Fruit fly (Drosophila melanogaster) whole organism, prepupa: Measurements from ENCODE around the gene lark.
A peak's percentile ranks its signal among the peaks of the same experiment; 100 is the strongest.

Experiments
- CG10669 ChIP-seq: fragments of 200-800 bp; sonication (Bioruptor generic); optimal IDR thresholded peaks from 3 replicates; lab custom pipeline; 2018; ENCODE audit warnings: missing biosample characterization, mild to moderate bottlenecking, missing genetic modification characterization, moderate library complexity
- CG11762 ChIP-seq: fragments of 200-800 bp; sonication (Bioruptor generic); optimal IDR thresholded peaks from 3 replicates; lab custom pipeline; 2016; ENCODE audit warnings: missing biosample characterization, missing genetic modification characterization; ENCODE audit not compliant: insufficient read depth
- CG15336 ChIP-seq: fragments of 200-800 bp; sonication (Bioruptor generic); IDR thresholded peaks from 2 replicates; pipeline ENCODE4 v1.3.6; 2022; ENCODE audit warnings: missing biosample characterization, missing genetic modification characterization
- CG1621 ChIP-seq: fragments of 200-800 bp; sonication (Bioruptor generic); optimal IDR thresholded peaks from 3 replicates; lab custom pipeline; 2018; ENCODE audit warnings: missing biosample characterization, mild to moderate bottlenecking, missing genetic modification characterization
- CG16779 ChIP-seq: fragments of 200-800 bp; sonication (Bioruptor generic); optimal IDR thresholded peaks from 3 replicates; lab custom pipeline; 2017; ENCODE audit warnings: missing biosample characterization, mild to moderate bottlenecking, missing genetic modification characterization
- CG3032 ChIP-seq: fragments of 200-800 bp; optimal IDR thresholded peaks from 2 replicates; lab custom pipeline; 2019; ENCODE audit warnings: missing biosample characterization, mild to moderate bottlenecking, missing genetic modification characterization, moderate library complexity
- CG31627 ChIP-seq: fragments of 200-800 bp; sonication (Bioruptor generic); optimal IDR thresholded peaks from 3 replicates; lab custom pipeline; 2016; ENCODE audit warnings: missing biosample characterization, missing genetic modification characterization
- CG3919 ChIP-seq: fragments of 200-800 bp; sonication (Bioruptor generic); optimal IDR thresholded peaks from 3 replicates; lab custom pipeline; 2016; ENCODE audit warnings: missing biosample characterization, missing genetic modification characterization
- CG4318 ChIP-seq: fragments of 200-800 bp; sonication (Bioruptor generic); optimal IDR thresholded peaks from 3 replicates; lab custom pipeline; 2017; ENCODE audit warnings: missing biosample characterization, mild to moderate bottlenecking, missing genetic modification characterization
- CG6163 ChIP-seq: fragments of 200-800 bp; sonication (Bioruptor generic); IDR thresholded peaks from 3 replicates; pipeline ENCODE4 v1.3.6; 2022; ENCODE audit warnings: missing biosample characterization, missing genetic modification characterization
- CG6276 ChIP-seq: fragments of 200-800 bp; sonication (Bioruptor generic); optimal IDR thresholded peaks from 2 replicates; lab custom pipeline; 2017; ENCODE audit warnings: missing biosample characterization, mild to moderate bottlenecking, missing genetic modification characterization
- CG6808 ChIP-seq: fragments of 200-800 bp; sonication (Bioruptor generic); optimal IDR thresholded peaks from 3 replicates; lab custom pipeline; 2017; ENCODE audit warnings: missing biosample characterization, missing genetic modification characterization, mild to moderate bottlenecking, moderate library complexity, missing genetic modification reagents
- CG6854 ChIP-seq: fragments of 200-800 bp; sonication (Bioruptor generic); optimal IDR thresholded peaks from 2 replicates; lab custom pipeline; 2017; ENCODE audit warnings: missing biosample characterization, mild to moderate bottlenecking, missing genetic modification characterization
- CG8119 ChIP-seq: fragments of 200-800 bp; sonication (Bioruptor generic); IDR thresholded peaks from 3 replicates; pipeline ENCODE4 v1.3.6; 2022; ENCODE audit warnings: missing biosample characterization, missing genetic modification characterization
- CG8632 ChIP-seq: fragments of 200-800 bp; sonication (Bioruptor generic); optimal IDR thresholded peaks from 3 replicates; lab custom pipeline; 2016; ENCODE audit warnings: missing biosample characterization, missing genetic modification characterization
- Eip75B ChIP-seq: fragments of 200-800 bp; sonication (Bioruptor generic); optimal IDR thresholded peaks from 3 replicates; lab custom pipeline; 2016; ENCODE audit warnings: missing biosample characterization, missing genetic modification characterization
- Eip78C ChIP-seq: fragments of 200-800 bp; sonication (Bioruptor generic); peaks from one replicate; lab custom pipeline; 2016; ENCODE audit warnings: missing biosample characterization, missing genetic modification characterization
- Ets96B ChIP-seq: fragments of 200-800 bp; optimal IDR thresholded peaks from 2 replicates; lab custom pipeline; 2019; ENCODE audit warnings: missing biosample characterization, mild to moderate bottlenecking, missing genetic modification characterization, moderate library complexity
- Hr38 ChIP-seq: sonication (Bioruptor generic); optimal IDR thresholded peaks from 2 replicates; lab custom pipeline; 2016; ENCODE audit warnings: missing biosample characterization, missing genetic modification characterization
- Hr39 ChIP-seq: fragments of 200-800 bp; sonication (Bioruptor generic); optimal IDR thresholded peaks from 2 replicates; lab custom pipeline; 2016; ENCODE audit warnings: missing biosample characterization, missing genetic modification characterization
- Lpt ChIP-seq: fragments of 200-800 bp; sonication (Bioruptor generic); optimal IDR thresholded peaks from 3 replicates; lab custom pipeline; 2016; ENCODE audit warnings: missing biosample characterization, missing genetic modification characterization
- Met ChIP-seq: fragments of 200-800 bp; sonication (Bioruptor generic); optimal IDR thresholded peaks from 3 replicates; lab custom pipeline; 2016; ENCODE audit warnings: missing biosample characterization, missing genetic modification characterization
- OdsH ChIP-seq: fragments of 200-800 bp; sonication (Bioruptor generic); optimal IDR thresholded peaks from 3 replicates; lab custom pipeline; 2016; ENCODE audit warnings: missing biosample characterization, missing genetic modification characterization
- Sox102F ChIP-seq: fragments of 200-800 bp; sonication (Bioruptor generic); optimal IDR thresholded peaks from 2 replicates; lab custom pipeline; 2016; ENCODE audit warnings: missing biosample characterization, mild to moderate bottlenecking, missing genetic modification characterization
- Sox14 ChIP-seq: fragments of 200-800 bp; sonication (Bioruptor generic); optimal IDR thresholded peaks from 3 replicates; lab custom pipeline; 2016; ENCODE audit warnings: missing biosample characterization, missing genetic modification characterization
- achi ChIP-seq: fragments of 200-800 bp; sonication (Bioruptor generic); optimal IDR thresholded peaks from 3 replicates; lab custom pipeline; 2016; ENCODE audit warnings: missing biosample characterization, missing genetic modification characterization
- dac ChIP-seq: fragments of 200-800 bp; sonication (Bioruptor generic); optimal IDR thresholded peaks from 2 replicates; lab custom pipeline; 2017; ENCODE audit warnings: missing biosample characterization, mild to moderate bottlenecking, missing genetic modification characterization
- dsx ChIP-seq: fragments of 200-800 bp; optimal IDR thresholded peaks from 3 replicates; lab custom pipeline; 2019; ENCODE audit warnings: missing biosample characterization, mild to moderate bottlenecking, missing genetic modification characterization, moderate library complexity; ENCODE audit not compliant: poor library complexity, severe bottlenecking
- eg ChIP-seq: fragments of 200-800 bp; sonication (Bioruptor generic); IDR thresholded peaks from 3 replicates; pipeline ENCODE4 v1.3.6; 2022; ENCODE audit warnings: missing biosample characterization, missing genetic modification characterization
- esn ChIP-seq: fragments of 200-800 bp; sonication (Bioruptor generic); optimal IDR thresholded peaks from 2 replicates; lab custom pipeline; 2016; ENCODE audit warnings: missing biosample characterization, mild to moderate bottlenecking, missing genetic modification characterization, moderate library complexity
- fd59A ChIP-seq: fragments of 200-800 bp; sonication (Bioruptor generic); optimal IDR thresholded peaks from 2 replicates; lab custom pipeline; 2017; ENCODE audit warnings: missing biosample characterization, mild to moderate bottlenecking, missing genetic modification characterization, missing genetic modification reagents
- fkh ChIP-seq: fragments of 200-800 bp; sonication (Bioruptor generic); optimal IDR thresholded peaks from 3 replicates; lab custom pipeline; 2017; ENCODE audit warnings: missing biosample characterization, mild to moderate bottlenecking, missing genetic modification characterization, moderate library complexity
- lz ChIP-seq: fragments of 200-800 bp; sonication (Bioruptor generic); optimal IDR thresholded peaks from 3 replicates; lab custom pipeline; 2016; ENCODE audit warnings: missing biosample characterization, missing genetic modification characterization
- net ChIP-seq: fragments of 200-800 bp; sonication (Bioruptor generic); optimal IDR thresholded peaks from 3 replicates; lab custom pipeline; 2016; ENCODE audit warnings: missing biosample characterization, missing genetic modification characterization
- pdm3 ChIP-seq: fragments of 200-800 bp; sonication (Bioruptor generic); optimal IDR thresholded peaks from 3 replicates; lab custom pipeline; 2016; ENCODE audit warnings: missing biosample characterization, missing genetic modification characterization
- spab ChIP-seq: fragments of 200-800 bp; sonication (Bioruptor generic); optimal IDR thresholded peaks from 2 replicates; lab custom pipeline; 2017; ENCODE audit warnings: missing biosample characterization, mild to moderate bottlenecking, missing genetic modification characterization, missing genetic modification reagents
- ss ChIP-seq, 2 experiments: fragments of 200-800 bp; sonication (Bioruptor generic); optimal IDR thresholded peaks; 2 replicates in 1 of 2; 3 replicates in 1 of 2; lab custom pipeline; 2017 to 2018; ENCODE audit warnings: mild to moderate bottlenecking in 2 of 2, missing biosample characterization in 2 of 2, missing genetic modification characterization in 2 of 2, moderate library complexity in 1 of 2
- svp ChIP-seq: fragments of 200-800 bp; sonication (Bioruptor generic); peaks from one replicate; lab custom pipeline; 2016; ENCODE audit warnings: missing biosample characterization, missing genetic modification characterization
- topi ChIP-seq: fragments of 200-800 bp; sonication (Bioruptor generic); optimal IDR thresholded peaks from 3 replicates; lab custom pipeline; 2016; ENCODE audit warnings: missing biosample characterization, missing genetic modification characterization
- vri ChIP-seq: fragments of 200-800 bp; sonication (Bioruptor generic); optimal IDR thresholded peaks from 3 replicates; lab custom pipeline; 2016; ENCODE audit warnings: missing biosample characterization, mild to moderate bottlenecking, missing genetic modification characterization

The lark gene

dm6 chr3L:7367798-7368678, 29.0 kb downstream of the lark start (continued):
- no peak for TF ChIP-seq CG3032
- TF ChIP-seq CG8119, result peak; percentile 28; the same call in 1 of the 3 replicates
- TF ChIP-seq CG15336 (GFP tag; lab: Robert Waterston, UW), result peak; percentile 41
- TF ChIP-seq dsx (GFP tag; lab: Kevin White, UChicago), result no peak
- no peak for TF ChIP-seq eg
- peak; percentile 8 for TF ChIP-seq achi (GFP tag; lab: Kevin White, UChicago)
- TF ChIP-seq CG4318 (GFP tag; lab: Kevin White, UChicago), result no peak
- TF ChIP-seq CG3919 (GFP tag; lab: Kevin White, UChicago), result peak; percentile 8
- TF ChIP-seq fd59A (GFP tag; lab: Kevin White, UChicago), result no peak
- TF ChIP-seq topi (GFP tag; lab: Kevin White, UChicago), result peak; percentile 15
- no peak for TF ChIP-seq Lpt (GFP tag; lab: Kevin White, UChicago)
- TF ChIP-seq fkh, result peak; percentile 77
- TF ChIP-seq esn (GFP tag; lab: Kevin White, UChicago), result peak; percentile 34
- TF ChIP-seq spab (GFP tag; lab: Kevin White, UChicago), result no peak
- no peak for TF ChIP-seq CG6276 (GFP tag; lab: Kevin White, UChicago)
- no peak for TF ChIP-seq pdm3 (GFP tag; lab: Kevin White, UChicago)
- TF ChIP-seq Hr39 (GFP tag; lab: Kevin White, UChicago), result peak; percentile 17
- peak; percentile 82 for TF ChIP-seq Eip78C (GFP tag; lab: Kevin White, UChicago)
- TF ChIP-seq dac, result no peak
- TF ChIP-seq CG16779 (tag; lab: Kevin White, UChicago), result no peak

- TF ChIP-seq CG6854 (GFP tag; lab: Kevin White, UChicago) (peak; percentile 25), vri (GFP tag; lab: Kevin White, UChicago) (peak; percentile 8), eg (no peak), dsx (GFP tag; lab: Kevin White, UChicago) (peak; percentile 86)
Observed at dm6 chr3L:7368934-7369333, 29.9 kb downstream of the lark start, which contains the start of gene Sh3beta. Sh3beta (minus strand) TSS chr3L:7369260.

dm6 chr3L:7369543-7369942, 30.5 kb downstream of the lark start, which contains the start of gene akirin:
akirin (plus strand) TSS chr3L:7369843.
- 0 out of 3 replicates have a peak, but pooled peaks have one; percentile 39 for TF ChIP-seq CG6163 (GFP tag; lab: Robert Waterston, UW)
- no peak for TF ChIP-seq CG11762 (GFP tag; lab: Kevin White, UChicago)
- no peak for TF ChIP-seq CG8119
- no peak for TF ChIP-seq CG6276 (GFP tag; lab: Kevin White, UChicago)
- no peak for TF ChIP-seq Hr38 (GFP tag; lab: Kevin White, UChicago)
- TF ChIP-seq CG31627 (GFP tag; lab: Kevin White, UChicago), result no peak
- TF ChIP-seq, all 60 proteins: peak for 1

dm6 chr3L:7370231-7370882, 31.3 kb downstream of the lark start:
- TF ChIP-seq Sox102F (GFP tag; lab: Kevin White, UChicago) (peak; percentile 1), eg (no peak), CG31627 (GFP tag; lab: Kevin White, UChicago) (no peak), CG8632 (GFP tag; lab: Kevin White, UChicago) (no peak), CG6808 (peak; percentile 15), net (GFP tag; lab: Kevin White, UChicago) (peak; percentile 15), CG11762 (GFP tag; lab: Kevin White, UChicago) (no peak), CG8119 (no peak), lz (GFP tag; lab: Kevin White, UChicago) (no peak), achi (GFP tag; lab: Kevin White, UChicago) (no peak), Met (GFP tag; lab: Kevin White, UChicago) (no peak), CG6163 (GFP tag; lab: Robert Waterston, UW) (0 out of 3 replicates have a peak, but pooled peaks have one; percentile 28), svp (GFP tag; lab: Kevin White, UChicago) (peak; percentile 64), ss (GFP tag; optimal IDR thresholded peaks at IDR 0.05; lab: Kevin White, UChicago) (peak; percentile 9 to 49), Ets96B (tag; lab: Kevin White, UChicago) (no peak), CG10669 (GFP tag; lab: Kevin White, UChicago) (no peak), CG1621 (tag; lab: Kevin White, UChicago) (no peak), Eip78C (GFP tag; lab: Kevin White, UChicago) (peak; percentile 84), Eip75B (GFP tag; lab: Kevin White, UChicago) (peak; percentile 7), fkh (peak; percentile 47), Sox14 (GFP tag; lab: Kevin White, UChicago) (peak; percentile 77), OdsH (GFP tag; lab: Kevin White, UChicago) (no peak), spab (GFP tag; lab: Kevin White, UChicago) (no peak), CG3032 (no peak), vri (GFP tag; lab: Kevin White, UChicago) (peak; percentile 17)
